Worm (Caenorhabditis elegans) whole organism, L4 larva: Measurements from ENCODE around the gene Y102A11A.5.

Experiments used
- F26F4.8 ChIP-seq: fragments of 200-800 bp; sonication (Bioruptor generic); conservative IDR thresholded peaks from 2 replicates; pipeline ENCODE4 v1.3.6; 2022; ENCODE audit warnings: missing genetic modification characterization, missing compliant biosample characterization
- F37D6.2 ChIP-seq: sonication (generic microtip); optimal IDR thresholded peaks from 2 replicates; lab custom pipeline; 2016; ENCODE audit warnings: mild to moderate bottlenecking, missing genetic modification characterization, missing compliant biosample characterization
- T26A8.4 ChIP-seq: fragments of 200-800 bp; sonication (Bioruptor generic); IDR thresholded peaks from 2 replicates; pipeline ENCODE4 v1.3.6; 2022; ENCODE audit warnings: missing genetic modification characterization, missing compliant biosample characterization
- Y105C5A.15 ChIP-seq: fragments of 200-800 bp; sonication (Bioruptor generic); IDR thresholded peaks from 2 replicates; pipeline ENCODE4 v1.3.6; 2022; ENCODE audit warnings: missing genetic modification characterization, missing compliant biosample characterization
- ZK546.5 ChIP-seq, 2 experiments: sonication (generic microtip); optimal IDR thresholded peaks; 2 replicates each; lab custom pipeline; 2017; ENCODE audit warnings: missing biosample characterization in 2 of 2, missing genetic modification characterization in 2 of 2
- aha-1 ChIP-seq: fragments of 150-350 bp; peaks from one replicate; lab custom pipeline; 2014; ENCODE audit warnings: missing biosample characterization, missing genetic modification characterization
- ama-1 ChIP-seq: fragments of 150-350 bp; optimal IDR thresholded peaks from 2 replicates; lab custom pipeline; 2014; ENCODE audit warnings: inconsistent platforms, mixed read lengths
- ceh-20 ChIP-seq: fragments of 200-800 bp; sonication (Bioruptor generic); IDR thresholded peaks from 2 replicates; pipeline ENCODE4 v1.3.6; 2022; ENCODE audit warnings: missing genetic modification reagents, missing genetic modification characterization, missing compliant biosample characterization
- ceh-28 ChIP-seq: fragments of 150-350 bp; optimal IDR thresholded peaks from 2 replicates; lab custom pipeline; 2014; ENCODE audit warnings: missing biosample characterization, missing genetic modification reagents, missing genetic modification characterization
- ceh-82 ChIP-seq: sonication (generic microtip); optimal IDR thresholded peaks from 2 replicates; lab custom pipeline; 2017; ENCODE audit warnings: missing biosample characterization, missing genetic modification characterization
- daf-12 ChIP-seq: fragments of 150-350 bp; optimal IDR thresholded peaks from 2 replicates; lab custom pipeline; 2014; ENCODE audit warnings: missing biosample characterization, missing genetic modification reagents, missing genetic modification characterization
- daf-16 ChIP-seq, 3 experiments: sonication (generic microtip); optimal IDR thresholded peaks; 2 replicates each; lab custom pipeline; 2016 to 2017; ENCODE audit warnings: missing genetic modification characterization in 3 of 3, missing genetic modification reagents in 3 of 3, mild to moderate bottlenecking in 2 of 3, missing compliant biosample characterization in 2 of 3, missing biosample characterization in 1 of 3, moderate library complexity in 1 of 3
- duxl-1 ChIP-seq: sonication (generic microtip); optimal IDR thresholded peaks from 2 replicates; lab custom pipeline; 2016; ENCODE audit warnings: mild to moderate bottlenecking, missing genetic modification characterization, moderate library complexity, missing compliant biosample characterization; ENCODE audit not compliant: poor library complexity
- dve-1 ChIP-seq: sonication (generic microtip); optimal IDR thresholded peaks from 2 replicates; lab custom pipeline; 2017; ENCODE audit warnings: antibody characterized with exemption, mild to moderate bottlenecking, missing genetic modification characterization, missing compliant biosample characterization; ENCODE audit not compliant: insufficient read depth
- fos-1 ChIP-seq: fragments of 150-350 bp; optimal IDR thresholded peaks from 2 replicates; lab custom pipeline; 2014; ENCODE audit warnings: missing biosample characterization, missing genetic modification characterization
- hlh-30 ChIP-seq: sonication (generic microtip); optimal IDR thresholded peaks from 2 replicates; lab custom pipeline; 2017; ENCODE audit warnings: antibody characterized with exemption, mild to moderate bottlenecking, missing genetic modification characterization, missing compliant biosample characterization; ENCODE audit not compliant: insufficient read depth
- jun-1 ChIP-seq: fragments of 150-350 bp; optimal IDR thresholded peaks from 2 replicates; lab custom pipeline; 2014; ENCODE audit warnings: missing biosample characterization, missing genetic modification reagents, missing genetic modification characterization
- lin-38 ChIP-seq: fragments of 200-800 bp; sonication (Bioruptor generic); IDR thresholded peaks from 2 replicates; pipeline ENCODE4 v1.3.6; 2022; ENCODE audit warnings: missing genetic modification reagents, missing genetic modification characterization, missing compliant biosample characterization
- lir-3 ChIP-seq: sonication (generic microtip); optimal IDR thresholded peaks from 2 replicates; lab custom pipeline; 2016; ENCODE audit warnings: mild to moderate bottlenecking, missing genetic modification characterization, missing compliant biosample characterization
- madf-9 ChIP-seq: fragments of 200-800 bp; sonication (Bioruptor generic); conservative IDR thresholded peaks from 2 replicates; pipeline ENCODE4 v1.3.6; 2022; ENCODE audit warnings: missing genetic modification reagents, missing genetic modification characterization, missing compliant biosample characterization
- mdl-1 ChIP-seq, 2 experiments: fragments of 150-350 bp in 1 of 2; sonication (generic microtip) in 1 of 2; optimal IDR thresholded peaks; 2 replicates each; lab custom pipeline; 2014 to 2017; ENCODE audit warnings: missing biosample characterization in 2 of 2, missing genetic modification characterization in 2 of 2
- mdt-29 ChIP-seq: fragments of 200-800 bp; sonication (Bioruptor generic); IDR thresholded peaks from 2 replicates; pipeline ENCODE4 v1.3.6; 2022; ENCODE audit warnings: missing genetic modification reagents, missing genetic modification characterization, missing compliant biosample characterization
- mes-2 ChIP-seq: sonication (generic microtip); optimal IDR thresholded peaks from 2 replicates; lab custom pipeline; 2016; ENCODE audit warnings: missing genotype, mild to moderate bottlenecking, missing genetic modification characterization, missing compliant biosample characterization; ENCODE audit not compliant: poor library complexity, severe bottlenecking
- mxl-3 ChIP-seq: fragments of 200-800 bp; sonication (Bioruptor generic); optimal IDR thresholded peaks from 2 replicates; lab custom pipeline; 2018; ENCODE audit warnings: mild to moderate bottlenecking, missing genetic modification characterization, missing compliant biosample characterization
- nhr-11 ChIP-seq: fragments of 150-350 bp; optimal IDR thresholded peaks from 2 replicates; lab custom pipeline; 2014; ENCODE audit warnings: missing biosample characterization, missing genetic modification characterization
- nhr-237 ChIP-seq: sonication (generic microtip); optimal IDR thresholded peaks from 2 replicates; lab custom pipeline; 2017; ENCODE audit warnings: missing biosample characterization, missing genetic modification characterization
- nhr-25 ChIP-seq: sonication (generic microtip); optimal IDR thresholded peaks from 2 replicates; lab custom pipeline; 2017; ENCODE audit warnings: missing genetic modification characterization, mild to moderate bottlenecking, missing compliant biosample characterization, antibody characterized with exemption, moderate library complexity, borderline replicate concordance; ENCODE audit not compliant: insufficient read depth
- nhr-28 ChIP-seq: fragments of 150-350 bp; optimal IDR thresholded peaks from 2 replicates; lab custom pipeline; 2014; ENCODE audit warnings: missing biosample characterization, missing genetic modification characterization
- nhr-6 ChIP-seq: fragments of 150-350 bp; optimal IDR thresholded peaks from 2 replicates; lab custom pipeline; 2014; ENCODE audit warnings: missing biosample characterization, missing genetic modification characterization
- nhr-77 ChIP-seq: fragments of 150-350 bp; optimal IDR thresholded peaks from 2 replicates; lab custom pipeline; 2014; ENCODE audit warnings: missing biosample characterization, missing genetic modification characterization
- php-3 ChIP-seq: fragments of 200-800 bp; sonication (Bioruptor generic); IDR thresholded peaks from 2 replicates; pipeline ENCODE4 v1.3.6; 2022; ENCODE audit warnings: missing genetic modification reagents, missing genetic modification characterization, missing compliant biosample characterization
- rbr-2 ChIP-seq: sonication (generic microtip); optimal IDR thresholded peaks from 2 replicates; lab custom pipeline; 2016; ENCODE audit warnings: missing genotype, missing genetic modification characterization, missing compliant biosample characterization
- spr-1 ChIP-seq: sonication (generic microtip); optimal IDR thresholded peaks from 2 replicates; lab custom pipeline; 2016; ENCODE audit warnings: mild to moderate bottlenecking, missing genetic modification characterization, missing compliant biosample characterization
- tag-97 ChIP-seq: fragments of 200-800 bp; sonication (Bioruptor generic); IDR thresholded peaks from 2 replicates; pipeline ENCODE4 v1.3.6; 2022; ENCODE audit warnings: missing genetic modification characterization, missing compliant biosample characterization
- unc-130 ChIP-seq: sonication (generic microtip); optimal IDR thresholded peaks from 2 replicates; lab custom pipeline; 2016; ENCODE audit warnings: missing genetic modification reagents, missing genetic modification characterization, missing compliant biosample characterization
- unc-62 ChIP-seq, 3 experiments: fragments of 150-350 bp in 1 of 3; sonication (generic microtip); optimal IDR thresholded peaks in 2 of 3; peaks in 1 of 3; 1 replicate in 1 of 3; 2 replicates in 2 of 3; lab custom pipeline; 2014 to 2017; ENCODE audit warnings: missing biosample characterization in 3 of 3, missing genetic modification characterization in 3 of 3, missing genetic modification reagents in 3 of 3, missing genotype in 1 of 3
- vab-7 ChIP-seq: fragments of 200-800 bp; sonication (Bioruptor generic); IDR thresholded peaks from 2 replicates; pipeline ENCODE4 v1.3.6; 2022; ENCODE audit warnings: missing genetic modification reagents, missing genetic modification characterization, missing compliant biosample characterization
- zfp-2 ChIP-seq: sonication (generic microtip); optimal IDR thresholded peaks from 2 replicates; lab custom pipeline; 2016; ENCODE audit warnings: mild to moderate bottlenecking, missing genetic modification characterization, missing compliant biosample characterization

Gene Y102A11A.5

DNA sequence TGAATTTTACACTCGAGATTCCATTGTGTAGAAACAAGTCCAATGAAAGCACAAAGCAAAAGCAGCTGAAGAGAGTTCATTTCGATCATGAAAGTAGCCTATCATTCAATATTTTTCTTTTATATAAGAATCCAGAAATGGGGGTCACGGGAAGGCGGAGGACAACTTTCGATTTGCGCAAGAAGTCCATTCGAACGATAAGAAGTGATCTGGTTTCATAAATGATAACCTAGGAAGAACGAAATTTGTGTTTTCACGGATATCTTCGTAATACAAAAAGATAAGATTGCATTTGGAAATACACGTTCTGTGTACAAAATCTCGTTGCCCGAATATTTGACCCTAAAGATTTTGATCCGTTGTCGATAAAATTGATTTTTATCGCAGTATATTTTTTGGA is at the start of gene Y102A11A.5:
Gene Y102A11A.5, minus strand, starts transcription at position 175 of the 400 bp plus-strand sequence.
- no peak for TF ChIP-seq T26A8.4 (GFP tag; lab: Robert Waterston, UW)
- peak; percentile 36 for TF ChIP-seq nhr-28

DNA sequence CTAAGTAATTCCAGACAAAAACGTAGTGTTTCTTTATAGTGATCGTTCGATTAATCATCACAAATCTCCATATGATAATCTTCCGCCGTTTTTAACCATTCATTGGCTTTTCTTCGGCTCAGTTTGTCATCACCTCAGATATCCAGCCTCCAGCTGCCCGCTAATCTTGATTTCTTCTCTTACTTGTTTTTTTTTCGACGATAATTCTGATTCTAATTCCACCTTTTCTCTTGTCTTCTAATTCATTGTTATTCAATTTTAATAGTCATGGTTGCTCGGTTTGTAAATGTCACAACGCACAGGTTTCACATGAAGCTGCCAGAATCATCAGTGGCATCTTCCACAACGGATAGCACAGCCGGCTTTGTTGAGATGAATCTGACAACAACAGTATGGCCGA is 48.1 kb upstream of the Y102A11A.5 start, which contains the start of gene F49H12.4:
Gene F49H12.4, plus strand, starts transcription at position 301 of the 400 bp plus-strand sequence.
- TF ChIP-seq nhr-77 (tag; lab: Kevin White, UChicago) (no peak), unc-130 (GFP tag; lab: Kevin White, UChicago) (no peak), aha-1 (tag; lab: Kevin White, UChicago) (peak; percentile 44)

DNA sequence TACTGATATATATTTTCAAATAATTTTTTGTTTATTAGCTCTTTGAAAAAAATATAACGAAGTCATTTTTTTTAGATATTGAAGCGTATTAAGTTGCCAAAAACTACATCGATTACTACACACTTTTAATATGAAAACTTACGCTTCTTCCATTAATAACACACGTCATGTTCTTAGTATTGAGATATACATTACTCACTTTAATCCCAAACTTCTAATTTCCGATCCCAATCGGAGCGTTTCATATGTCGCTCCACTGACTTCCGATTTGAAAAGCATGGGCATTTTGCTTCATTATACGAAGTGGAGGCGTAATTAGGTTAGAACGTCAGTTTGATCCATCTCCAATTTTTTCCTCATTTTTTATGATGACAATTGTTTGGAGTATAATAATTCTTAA is 47.4 kb upstream of the Y102A11A.5 start:
- no peak for TF ChIP-seq nhr-11
- TF ChIP-seq F37D6.2 (tag; lab: Kevin White, UChicago) = no peak
- TF ChIP-seq aha-1 (tag; lab: Kevin White, UChicago) = peak; percentile 89
- TF ChIP-seq lir-3 (tag; lab: Kevin White, UChicago) = no peak
- TF ChIP-seq fos-1 (tag; lab: Kevin White, UChicago) = no peak
- no peak for TF ChIP-seq ama-1
- TF ChIP-seq ZK546.5 (tag; optimal IDR thresholded peaks at IDR 0.05; lab: Kevin White, UChicago) = no peak
- TF ChIP-seq, all 104 proteins: peak for 1

DNA sequence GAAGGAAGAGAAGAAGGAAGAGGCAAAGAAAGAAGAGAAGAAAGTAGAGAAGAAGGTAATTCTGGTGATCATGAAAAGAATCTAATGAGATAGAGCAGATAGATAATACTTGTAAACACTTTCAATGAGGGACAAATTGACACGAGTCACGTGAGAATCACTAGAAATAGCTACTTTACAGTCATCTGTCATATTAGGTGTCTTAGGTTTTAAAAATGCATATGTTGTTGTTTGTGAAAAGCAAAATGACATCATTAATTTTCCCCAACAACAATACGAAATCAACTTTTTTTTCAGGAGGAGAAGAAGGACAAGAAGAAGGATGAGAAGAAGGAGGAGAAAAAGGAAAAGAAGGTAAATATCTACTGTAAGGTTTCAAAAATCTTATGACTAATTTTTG is 43.8 kb upstream of the Y102A11A.5 start:
- TF ChIP-seq duxl-1 (no peak), unc-62 (GFP tag; optimal IDR thresholded peaks at IDR 0.05 in 1 of 2; lab: Kevin White, UChicago) (peak in 1 of 2 experiments; percentile 36), unc-62 (tag; optimal IDR thresholded peaks at IDR 0.05; lab: Kevin White, UChicago) (no peak), hlh-30 (peak; percentile 30)
- TF ChIP-seq, all 104 proteins: peak for 2

DNA sequence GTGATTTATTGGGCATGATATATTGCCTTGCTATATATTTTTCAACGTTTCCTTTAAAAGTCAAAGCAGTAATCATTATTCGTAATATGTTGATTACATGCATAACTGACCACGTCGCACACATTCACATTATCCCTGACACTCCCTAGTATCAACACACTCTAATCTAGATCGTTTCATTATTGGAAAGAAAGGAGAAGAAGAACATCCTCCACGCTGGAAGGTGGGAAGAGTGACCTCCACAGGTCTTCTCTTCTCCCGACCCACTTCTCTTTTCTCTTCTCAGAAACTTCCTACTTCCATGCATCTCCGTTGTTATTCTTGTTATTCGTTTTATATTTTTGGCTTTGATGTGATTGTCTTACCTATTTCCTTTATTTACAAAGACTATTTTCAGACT is 42.7 kb upstream of the Y102A11A.5 start, which contains the start of gene txdc-12.2:
Gene txdc-12.2, plus strand, starts transcription at position 396 of the 400 bp plus-strand sequence.
- TF ChIP-seq nhr-28 (peak; percentile 21), Y105C5A.15 (GFP tag; lab: Robert Waterston, UW) (no peak), daf-12 (tag; lab: Kevin White, UChicago) (no peak), hlh-30 (peak; percentile 10), unc-62 (GFP tag; optimal IDR thresholded peaks at IDR 0.05 in 1 of 2; lab: Kevin White, UChicago) (peak in 1 of 2 experiments; percentile 90), unc-62 (tag; optimal IDR thresholded peaks at IDR 0.05; lab: Kevin White, UChicago) (no peak), ZK546.5 (tag; optimal IDR thresholded peaks at IDR 0.05; lab: Kevin White, UChicago) (no peak), duxl-1 (no peak), F26F4.8 (GFP tag; lab: Robert Waterston, UW) (no peak), mxl-3 (GFP tag; lab: Kevin White, UChicago) (peak; percentile 37), nhr-25 (tag; lab: Kevin White, UChicago) (peak; percentile 27), mdl-1 (tag; optimal IDR thresholded peaks at IDR 0.05; lab: Kevin White, UChicago) (no peak), jun-1 (no peak), ceh-82 (no peak), tag-97 (GFP tag; lab: Robert Waterston, UW) (no peak)

DNA sequence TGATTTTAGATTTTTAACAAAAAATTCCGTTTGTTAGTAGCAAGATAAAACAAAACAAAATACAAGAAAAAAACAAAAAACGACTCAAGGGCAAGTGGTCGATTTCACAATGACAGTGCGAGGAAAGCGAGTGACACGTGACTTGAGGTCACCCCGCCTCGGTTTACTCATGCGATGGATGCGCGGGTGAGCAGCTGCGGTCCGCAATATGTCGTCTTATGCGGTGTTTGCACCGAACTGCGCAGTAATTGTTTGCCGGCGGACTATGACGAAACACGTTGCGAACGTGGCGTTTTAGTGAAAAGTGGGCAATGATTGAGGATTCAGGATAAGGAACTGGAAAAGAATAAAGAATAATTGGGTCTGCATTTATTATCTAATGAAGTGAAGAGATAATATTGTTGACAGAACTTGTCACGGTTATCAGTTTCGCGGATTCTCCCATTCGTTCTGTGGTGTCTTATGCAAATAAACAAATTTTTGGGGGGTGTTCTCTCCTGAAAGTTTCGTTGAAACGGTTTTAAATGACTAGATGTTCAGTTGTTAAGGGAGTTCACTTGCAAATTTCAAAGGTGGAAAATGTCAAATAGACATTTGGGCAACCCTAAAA is 40.1 kb upstream of the Y102A11A.5 start:
- peak; percentile 64 for TF ChIP-seq mes-2 (tag; lab: Kevin White, UChicago)
- no peak for TF ChIP-seq jun-1
- no peak for TF ChIP-seq zfp-2
- TF ChIP-seq dve-1 (tag; lab: Kevin White, UChicago) = peak; percentile 25
- peak in 1 of 2 experiments; percentile 32 for TF ChIP-seq daf-16 (GFP tag; optimal IDR thresholded peaks at IDR 0.05; lab: Kevin White, UChicago)
- peak; percentile 95 for TF ChIP-seq daf-16 (tag; optimal IDR thresholded peaks at IDR 0.05; lab: Kevin White, UChicago)
- TF ChIP-seq F37D6.2 (tag; lab: Kevin White, UChicago) = peak; percentile 44
- TF ChIP-seq ceh-28 (tag; lab: Kevin White, UChicago) = no peak
- TF ChIP-seq php-3 (GFP tag; lab: Robert Waterston, UW) = peak; percentile 55; the same call in 1 of the 2 replicates
- peak; percentile 17 for TF ChIP-seq nhr-6 (tag; lab: Kevin White, UChicago)
- TF ChIP-seq lin-38 (GFP tag; lab: Robert Waterston, UW) = no peak
- TF ChIP-seq nhr-237 = no peak
- peak; percentile 64 for TF ChIP-seq ceh-20 (GFP tag; lab: Robert Waterston, UW)
- peak; percentile 61 for TF ChIP-seq rbr-2 (tag; lab: Kevin White, UChicago)
- TF ChIP-seq hlh-30 = peak; percentile 98
- no peak for TF ChIP-seq spr-1 (tag; lab: Kevin White, UChicago)
- peak; percentile 52 for TF ChIP-seq duxl-1
- peak; percentile 42 for TF ChIP-seq nhr-28
- TF ChIP-seq vab-7 = 0 out of 2 replicates have a peak, but pooled peaks have one; percentile 9
- no peak for TF ChIP-seq madf-9
- TF ChIP-seq mdt-29 (GFP tag; lab: Robert Waterston, UW) = no peak
- peak; percentile 98 for TF ChIP-seq aha-1 (tag; lab: Kevin White, UChicago)
